Fruit fly (Drosophila melanogaster): ENCODE data around the gene CG5790.

CG5790 gene

DNA sequence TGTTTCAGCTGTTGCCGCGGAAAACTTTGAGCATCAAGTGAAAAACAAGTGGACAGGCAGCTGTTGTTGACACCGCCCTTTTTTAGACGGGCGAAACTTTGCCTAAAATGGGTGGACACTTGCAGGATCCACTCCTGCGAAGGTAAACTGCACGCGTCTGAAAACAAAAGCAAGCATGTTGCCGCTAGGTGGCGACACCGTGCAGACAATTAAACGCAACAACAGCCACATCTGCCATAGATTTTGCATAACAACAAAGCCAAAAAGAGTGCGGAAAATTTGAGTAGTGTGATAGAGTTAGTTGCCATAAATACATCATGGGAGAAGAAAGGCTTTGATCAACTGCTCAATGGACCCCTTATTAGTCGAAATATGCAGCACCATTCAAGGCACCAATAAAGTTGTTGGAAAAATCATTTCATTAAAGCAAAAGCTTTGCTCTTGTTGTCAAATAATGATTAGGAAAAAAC lies at the start of gene CG5790:
Gene CG5790 (plus strand): TSS at position 420 of the 470 bp plus-strand sequence.
- TF ChIP-seq Dfd (GFP tag; optimal IDR thresholded peaks at IDR 0.05) (no peak), N (GFP tag; optimal IDR thresholded peaks at IDR 0.05) (no peak), usp (GFP tag; optimal IDR thresholded peaks at IDR 0.05) (no peak), h (GFP tag; optimal IDR thresholded peaks at IDR 0.05) (no peak), Myc (optimal IDR thresholded peaks at IDR 0.05) (no peak), Dif (GFP tag; optimal IDR thresholded peaks at IDR 0.05; ENCODE audit: partially characterized antibody) (no peak), Rel (GFP tag; optimal IDR thresholded peaks at IDR 0.05) (no peak), Rel (tag; optimal IDR thresholded peaks at IDR 0.05) (no peak)

DNA sequence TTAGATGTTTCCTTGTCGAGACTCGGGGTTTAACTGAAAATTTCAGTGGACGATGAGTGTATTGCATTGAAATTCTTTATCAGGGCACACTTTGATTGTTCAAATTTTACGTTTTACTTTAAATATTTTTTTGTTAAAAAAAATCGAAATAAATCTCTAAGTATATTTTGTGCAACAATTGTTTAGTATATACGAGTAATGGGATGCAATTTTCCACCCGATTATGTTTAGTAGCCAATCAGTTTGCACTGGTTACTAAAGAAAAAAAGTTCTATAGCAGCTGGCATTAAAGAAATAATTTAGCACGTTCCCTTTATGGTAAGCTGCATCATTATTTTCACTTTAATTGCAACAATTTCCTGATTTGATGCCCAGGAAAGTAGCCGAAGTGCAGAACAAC lies 36.8 kb upstream of the CG5790 start, which contains the start of gene CG31788:
Gene CG31788 (minus strand): TSS at position 101 of the 400 bp plus-strand sequence.
- TF ChIP-seq CG9705 (GFP tag; optimal IDR thresholded peaks at IDR 0.05): no peak
- TF ChIP-seq OdsH (GFP tag; optimal IDR thresholded peaks at IDR 0.05): no peak
- TF ChIP-seq Mio (GFP tag; optimal IDR thresholded peaks at IDR 0.05): no peak
- no peak for TF ChIP-seq dl (GFP tag; optimal IDR thresholded peaks at IDR 0.05; ENCODE audit: insufficient read depth in 1 of 2, partially characterized antibody in 2 of 2)
- no peak for TF ChIP-seq sv (GFP tag; optimal IDR thresholded peaks at IDR 0.05)
- TF ChIP-seq Myc (optimal IDR thresholded peaks at IDR 0.05): no peak
- TF ChIP-seq lola (GFP tag; optimal IDR thresholded peaks at IDR 0.05): no peak
- no peak for TF ChIP-seq Rel (GFP tag; optimal IDR thresholded peaks at IDR 0.05)
- TF ChIP-seq Rel (tag; optimal IDR thresholded peaks at IDR 0.05): no peak
- no peak for TF ChIP-seq Hr78 (GFP tag; optimal IDR thresholded peaks at IDR 0.05)
- no peak for TF ChIP-seq GATAd (GFP tag; optimal IDR thresholded peaks at IDR 0.05)
- TF ChIP-seq sage (GFP tag; optimal IDR thresholded peaks at IDR 0.05): no peak

DNA sequence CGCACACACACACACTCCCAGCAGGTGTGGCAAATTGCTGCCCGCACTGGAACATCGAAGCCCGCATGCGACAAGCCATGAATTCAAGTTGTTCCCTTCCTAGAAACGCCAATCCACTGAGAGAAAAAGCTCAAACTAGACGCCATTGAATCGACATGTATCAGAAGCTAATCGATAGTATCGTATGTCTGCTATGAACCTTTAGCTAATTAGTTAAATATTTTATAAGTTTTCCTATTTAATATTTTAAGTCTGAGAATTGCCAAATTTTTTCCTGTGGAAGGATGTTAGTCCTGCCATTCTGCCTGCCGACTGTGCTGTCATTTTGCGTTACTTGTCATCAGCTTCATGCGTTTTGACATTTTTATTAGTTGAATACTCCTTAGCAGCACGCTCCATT lies 26.8 kb upstream of the CG5790 start:
- TF ChIP-seq dmrt93B (GFP tag; optimal IDR thresholded peaks at IDR 0.05) (no peak), N (GFP tag; optimal IDR thresholded peaks at IDR 0.05) (no peak), woc (GFP tag; optimal IDR thresholded peaks at IDR 0.05) (no peak), Dfd (GFP tag; optimal IDR thresholded peaks at IDR 0.05) (no peak), Hnf4 (GFP tag; optimal IDR thresholded peaks at IDR 0.05) (no peak), fru (GFP tag; optimal IDR thresholded peaks at IDR 0.05) (no peak), usp (GFP tag; optimal IDR thresholded peaks at IDR 0.05) (no peak), Myc (optimal IDR thresholded peaks at IDR 0.05) (no peak), h (GFP tag; optimal IDR thresholded peaks at IDR 0.05) (no peak), Hr78 (GFP tag; optimal IDR thresholded peaks at IDR 0.05) (no peak), OdsH (GFP tag; optimal IDR thresholded peaks at IDR 0.05) (no peak)

DNA sequence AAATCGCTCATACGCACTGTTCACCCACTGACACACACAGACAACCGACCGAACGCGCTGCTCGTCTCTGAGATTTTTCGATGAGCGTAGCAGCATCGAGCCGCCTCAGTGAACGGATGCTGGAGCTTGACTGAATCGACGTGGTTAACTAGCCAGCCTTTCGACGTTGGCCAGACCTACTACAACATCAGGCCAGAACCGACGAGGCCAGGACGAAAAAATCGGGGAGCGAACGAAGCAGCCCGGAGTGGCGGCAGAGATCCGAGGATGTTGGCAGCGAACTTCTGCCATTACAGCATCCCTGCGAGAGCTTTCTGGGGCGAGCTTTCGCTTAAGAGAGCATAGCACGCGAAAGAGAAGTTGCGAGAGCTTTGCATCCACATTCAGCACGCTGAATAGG lies 19.0 kb upstream of the CG5790 start, which contains the start of gene CG42750:
Gene CG42750 (minus strand): TSS at position 108 of the 400 bp plus-strand sequence.
- no peak for TF ChIP-seq Sp1 (GFP tag; optimal IDR thresholded peaks at IDR 0.05)
- TF ChIP-seq Abd-B (GFP tag; optimal IDR thresholded peaks at IDR 0.05): no peak
- TF ChIP-seq N (GFP tag; optimal IDR thresholded peaks at IDR 0.05): no peak
- no peak for TF ChIP-seq ey (GFP tag; optimal IDR thresholded peaks at IDR 0.05)

DNA sequence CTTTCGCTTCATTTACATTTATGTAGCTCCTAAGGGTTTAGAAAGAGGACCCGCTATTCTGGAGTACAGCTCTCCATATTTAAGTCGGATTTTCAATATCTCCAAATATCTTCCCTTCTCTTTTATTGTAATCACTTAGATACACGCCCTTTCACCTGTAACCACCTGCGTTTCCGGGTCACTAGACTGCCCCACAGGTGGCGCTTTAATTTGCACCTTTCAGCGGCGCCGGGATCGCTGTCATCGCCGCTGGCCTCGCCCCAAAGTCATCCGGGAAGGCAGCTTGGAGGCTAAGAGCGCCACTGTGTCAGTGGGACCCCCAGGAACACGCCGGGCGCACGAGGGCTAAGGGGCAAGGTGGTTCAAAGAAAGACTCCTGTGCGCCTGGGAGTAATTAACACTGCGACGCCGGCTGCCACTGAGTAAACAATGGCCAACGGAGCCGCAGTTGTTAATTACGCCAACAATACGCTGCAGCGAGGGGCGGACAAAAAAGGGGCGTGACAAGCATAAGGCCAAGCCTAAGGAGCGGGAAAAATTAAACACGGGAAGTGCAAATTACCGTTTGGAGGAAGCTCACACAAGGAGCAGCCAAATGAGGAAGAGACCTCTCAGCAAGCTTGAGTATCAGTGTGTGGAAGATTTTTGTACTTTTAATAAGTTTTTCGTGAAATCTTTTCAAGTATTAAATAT lies 10.3 kb upstream of the CG5790 start:
- no peak for TF ChIP-seq Jra (GFP tag; optimal IDR thresholded peaks at IDR 0.05)
- TF ChIP-seq psq (GFP tag; optimal IDR thresholded peaks at IDR 0.05): no peak
- TF ChIP-seq Myc (optimal IDR thresholded peaks at IDR 0.05): no peak
- TF ChIP-seq h (GFP tag; optimal IDR thresholded peaks at IDR 0.05): no peak
- TF ChIP-seq Hnf4 (GFP tag; optimal IDR thresholded peaks at IDR 0.05): no peak
- TF ChIP-seq GATAd (GFP tag; optimal IDR thresholded peaks at IDR 0.05): no peak
- no peak for TF ChIP-seq br (GFP tag; optimal IDR thresholded peaks at IDR 0.05)
- no peak for TF ChIP-seq dl (GFP tag; optimal IDR thresholded peaks at IDR 0.05; ENCODE audit: insufficient read depth in 1 of 2, partially characterized antibody in 2 of 2)
- no peak for TF ChIP-seq dmrt93B (GFP tag; optimal IDR thresholded peaks at IDR 0.05)
- TF ChIP-seq woc (GFP tag; optimal IDR thresholded peaks at IDR 0.05): no peak
- TF ChIP-seq Vsx2 (GFP tag; optimal IDR thresholded peaks at IDR 0.05; ENCODE audit: partially characterized antibody): no peak
- no peak for TF ChIP-seq CrebA (GFP tag; optimal IDR thresholded peaks at IDR 0.05; ENCODE audit: borderline replicate concordance)
- no peak for TF ChIP-seq Dif (GFP tag; optimal IDR thresholded peaks at IDR 0.05; ENCODE audit: partially characterized antibody)

Data from whole organism, wandering third instar larva.